Worm (Caenorhabditis elegans) whole organism, dauer: ENCODE data around the gene T01E8.8.

Experiments
- unc-62 ChIP-seq: sonication (generic microtip); optimal IDR thresholded peaks from 2 replicates; lab custom pipeline; 2017; ENCODE audit warnings: missing biosample characterization, missing genetic modification reagents, missing genetic modification characterization

The T01E8.8 gene

DNA sequence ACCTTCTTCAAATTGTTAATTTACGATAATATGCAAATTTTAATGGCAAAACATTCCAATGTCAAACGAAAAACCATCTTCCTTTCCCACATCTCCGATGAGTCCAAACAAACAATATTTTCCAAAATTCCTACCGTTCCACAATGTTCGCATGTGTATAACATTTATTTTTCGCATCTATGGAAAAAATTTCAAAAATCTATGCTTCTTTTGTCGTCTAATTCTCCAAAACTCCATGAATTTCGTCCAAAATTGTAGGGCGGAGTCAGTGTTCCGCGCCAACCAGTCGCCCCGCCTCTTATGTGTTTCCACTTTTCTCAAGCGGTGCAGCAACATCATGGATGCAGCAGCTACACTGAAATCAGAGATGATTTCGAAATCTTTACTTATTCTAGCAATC lies at the start of gene T01E8.8:
Gene T01E8.8, plus strand, starts transcription at position 301 of the 400 bp plus-strand sequence.
- TF ChIP-seq unc-62: no peak

DNA sequence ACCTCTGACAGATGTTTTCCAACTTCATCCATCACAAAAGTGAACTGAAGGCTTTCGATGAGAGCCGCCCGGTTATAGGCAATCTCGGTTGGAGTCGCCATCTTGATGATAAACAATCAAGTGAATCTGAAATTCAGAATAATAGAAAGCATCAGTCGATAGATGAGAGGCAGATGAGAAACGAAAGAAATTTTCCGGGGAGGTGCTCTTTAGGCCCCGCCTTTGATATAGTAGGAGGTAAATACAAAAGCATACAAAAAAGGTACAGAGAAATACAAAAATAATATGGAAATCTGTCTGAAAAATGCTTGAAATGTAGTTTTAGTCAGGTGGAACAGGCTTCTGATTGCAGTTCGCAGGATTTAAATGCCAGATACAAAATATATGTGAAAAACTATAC lies 48.4 kb upstream of the T01E8.8 start, which contains the start of gene srd-1:
Gene srd-1, minus strand, starts transcription at position 101 of the 400 bp plus-strand sequence.
- TF ChIP-seq unc-62: no peak

DNA sequence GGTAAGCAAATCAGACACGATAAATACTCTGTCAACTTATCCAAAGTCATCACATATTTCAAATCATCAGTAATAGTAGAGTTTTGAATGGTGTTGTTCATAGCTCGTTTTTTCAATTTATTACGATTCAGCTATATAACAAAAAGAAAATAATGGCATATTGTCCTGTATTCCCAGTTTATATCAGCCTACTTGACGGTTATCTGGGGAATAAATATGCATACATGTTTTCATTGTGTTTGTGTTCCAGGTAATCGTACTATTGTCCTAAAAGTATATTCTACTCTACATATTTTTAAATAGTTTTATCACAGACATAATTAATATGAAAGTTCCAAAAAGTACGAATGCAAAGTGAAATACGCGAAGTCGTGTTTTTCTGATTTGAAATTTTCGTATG lies 43.3 kb upstream of the T01E8.8 start, which contains the start of gene srd-2:
Gene srd-2, minus strand, starts transcription at position 101 of the 400 bp plus-strand sequence.
- TF ChIP-seq unc-62: no peak

DNA sequence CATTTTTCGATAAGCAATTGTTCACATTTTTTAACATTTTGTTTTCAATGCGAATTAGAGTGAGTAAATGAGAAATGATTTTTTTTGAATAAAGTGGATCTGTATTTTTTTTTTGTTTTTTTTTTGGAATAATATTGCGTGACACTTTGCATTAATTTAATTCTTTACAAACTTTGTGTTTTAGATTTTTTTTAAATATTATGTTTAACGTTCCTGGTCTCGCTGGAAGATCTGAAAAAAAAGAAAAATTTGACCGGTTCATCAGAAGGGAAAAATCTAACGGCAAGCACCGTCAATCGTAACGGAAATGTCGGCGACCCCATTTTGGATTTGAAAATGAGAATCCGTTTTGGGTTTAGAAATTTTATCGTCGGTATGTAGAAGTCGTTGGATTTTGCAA lies 41.7 kb upstream of the T01E8.8 start, which contains the start of gene cdc-25.4:
Gene cdc-25.4, minus strand, starts transcription at position 101 of the 400 bp plus-strand sequence.
- no peak for TF ChIP-seq unc-62

DNA sequence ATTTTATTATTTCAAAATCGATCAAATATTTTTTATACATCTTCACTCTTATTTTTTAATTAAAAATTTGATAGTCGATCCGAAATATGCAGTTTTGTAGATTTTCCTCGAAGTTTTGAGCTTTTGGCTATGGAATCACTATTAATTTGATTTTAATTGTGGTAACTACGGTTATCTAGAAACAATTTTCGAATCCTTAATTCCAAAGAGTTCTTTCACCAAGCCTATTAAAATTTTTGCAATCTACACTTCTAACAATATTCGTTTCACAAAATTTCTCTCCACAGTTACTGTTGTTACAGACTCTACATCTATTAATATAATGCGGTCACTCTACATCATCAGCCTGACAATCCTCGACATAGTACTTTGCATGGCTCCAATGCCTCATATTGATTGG lies 38.9 kb upstream of the T01E8.8 start, which contains the start of gene R05H5.7:
Gene R05H5.7, plus strand, starts transcription at position 301 of the 400 bp plus-strand sequence.
- TF ChIP-seq unc-62: no peak

DNA sequence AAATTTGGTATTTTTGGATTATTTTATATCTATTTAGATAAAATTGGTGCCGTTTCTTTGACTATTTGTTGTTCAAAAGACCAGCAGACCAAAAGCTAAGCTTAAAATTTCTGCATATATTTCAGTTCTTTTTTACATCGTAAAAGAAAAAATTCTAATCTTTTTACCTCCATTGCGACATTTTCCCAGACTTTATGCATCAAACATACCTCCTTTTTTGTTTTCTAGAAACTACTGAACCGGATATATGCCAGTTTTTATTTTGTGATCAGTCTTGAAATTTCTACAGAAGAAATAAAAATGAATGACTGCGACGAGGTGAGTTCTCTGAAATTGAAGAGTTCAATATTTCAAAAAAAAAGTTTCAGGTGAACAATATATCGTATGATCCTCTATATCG lies 36.5 kb upstream of the T01E8.8 start, which contains the start of gene srb-6:
Gene srb-6, plus strand, starts transcription at position 301 of the 400 bp plus-strand sequence.
- TF ChIP-seq unc-62: no peak

DNA sequence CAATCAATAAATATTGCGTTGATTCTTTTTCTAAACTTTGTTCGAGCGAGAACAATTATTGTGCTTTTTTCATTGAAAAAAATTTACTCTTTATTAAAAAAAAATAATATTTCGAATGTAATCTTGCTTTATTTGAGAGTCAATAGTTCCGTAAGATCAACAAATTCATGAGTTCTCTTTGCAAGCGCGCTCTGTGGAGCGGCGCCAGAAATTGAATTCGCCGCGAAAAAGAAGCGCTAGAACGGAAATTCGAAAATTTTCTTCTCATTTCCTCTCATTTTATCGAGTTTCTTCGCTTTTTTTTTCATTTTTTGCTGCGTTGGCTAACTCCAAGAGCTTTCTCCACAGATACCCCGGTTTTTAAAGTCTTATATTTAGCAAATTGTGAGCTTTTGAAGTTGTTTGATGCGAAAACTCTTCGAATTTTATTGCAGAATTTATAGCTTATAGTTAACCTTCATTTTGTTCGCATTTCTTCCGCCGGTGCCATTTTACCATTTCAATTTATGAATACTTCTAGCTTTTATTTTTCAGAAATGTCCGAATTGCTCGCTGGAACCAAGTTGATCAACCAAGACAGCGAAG lies 33.9 kb upstream of the T01E8.8 start, which contains the start of gene R05H5.3:
Gene R05H5.3, plus strand, starts transcription at position 535 of the 585 bp plus-strand sequence.
- no peak for TF ChIP-seq unc-62

DNA sequence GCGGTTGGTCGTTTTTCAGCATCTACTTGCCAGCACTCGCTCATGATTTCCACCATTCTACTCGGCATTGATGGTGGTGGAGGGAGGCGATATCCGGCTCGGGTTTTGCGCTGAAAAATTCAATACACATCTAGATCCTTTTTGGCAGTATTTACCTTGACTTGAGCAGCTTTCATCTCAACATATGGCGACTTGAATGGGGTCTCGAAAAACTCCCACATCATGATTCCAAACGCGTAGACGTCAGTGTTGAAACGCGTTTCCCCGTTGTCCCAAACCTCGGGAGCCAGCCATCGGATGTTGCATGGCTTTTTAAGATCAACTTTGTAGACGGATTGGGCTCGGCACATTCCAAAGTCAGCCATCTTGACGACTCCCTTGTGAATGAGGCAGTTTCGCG lies 32.6 kb upstream of the T01E8.8 start:
- TF ChIP-seq unc-62: no peak

DNA sequence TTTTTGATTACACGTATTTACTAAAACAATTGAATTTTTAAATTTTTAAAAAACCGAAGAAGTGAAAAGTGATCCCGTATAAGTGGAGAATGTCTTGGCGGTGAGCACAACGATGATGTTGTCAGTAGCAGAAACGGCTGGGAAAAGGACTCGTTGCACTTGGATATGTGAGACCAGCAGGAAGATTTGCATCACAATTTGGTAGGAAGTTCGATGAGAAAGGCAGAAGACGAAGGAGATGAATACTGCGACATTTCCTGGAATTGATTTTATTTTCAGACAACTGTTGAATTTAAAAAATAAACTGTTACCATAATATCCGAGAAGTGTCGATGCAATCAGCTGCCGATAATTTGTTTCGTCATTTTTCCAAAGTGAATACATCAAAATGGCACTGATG lies 31.2 kb upstream of the T01E8.8 start, which contains the start of gene R05H5.4:
Gene R05H5.4, minus strand, starts transcription at position 101 of the 400 bp plus-strand sequence.
- TF ChIP-seq unc-62: no peak

DNA sequence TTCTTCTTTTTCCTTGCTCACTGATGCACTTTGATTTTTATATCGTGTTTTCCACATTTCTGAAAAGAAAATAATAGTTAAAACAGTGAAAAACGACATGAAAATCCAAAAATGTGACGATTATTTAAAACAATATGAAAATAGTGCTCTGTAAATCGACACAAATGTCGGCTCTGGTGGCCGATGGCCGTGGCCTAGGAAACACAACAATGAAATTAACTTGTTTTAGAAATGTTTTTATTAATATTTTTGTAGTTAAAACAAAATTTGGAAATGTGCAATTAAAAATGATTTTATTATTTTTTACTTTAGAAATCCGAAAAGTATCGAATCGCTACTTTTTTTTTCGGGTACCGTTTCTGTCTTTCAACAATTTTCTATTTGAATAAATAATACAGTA lies 30.3 kb upstream of the T01E8.8 start, which contains the start of gene arv-1:
Gene arv-1, minus strand, starts transcription at position 65 of the 400 bp plus-strand sequence.
- no peak for TF ChIP-seq unc-62

DNA sequence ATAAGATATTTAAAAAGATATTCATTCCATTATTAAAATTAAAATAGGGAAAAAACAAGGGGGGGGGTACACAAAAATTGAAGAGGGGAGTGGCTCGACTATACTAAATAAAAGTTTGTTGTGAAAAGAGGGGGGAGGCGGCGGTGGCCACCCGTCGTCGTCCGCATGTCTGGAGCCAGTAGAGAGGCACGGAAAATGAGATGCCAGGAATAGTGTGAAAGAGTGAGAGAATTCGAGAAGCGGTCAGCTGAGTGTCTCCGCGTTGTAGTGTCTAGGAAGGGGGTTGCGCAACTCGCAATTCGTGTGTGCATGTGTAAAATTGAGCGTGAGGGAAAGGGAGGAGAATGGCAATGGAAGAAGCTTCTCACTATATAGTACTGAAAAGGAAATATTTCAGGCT lies 28.8 kb upstream of the T01E8.8 start:
- TF ChIP-seq unc-62: no peak

DNA sequence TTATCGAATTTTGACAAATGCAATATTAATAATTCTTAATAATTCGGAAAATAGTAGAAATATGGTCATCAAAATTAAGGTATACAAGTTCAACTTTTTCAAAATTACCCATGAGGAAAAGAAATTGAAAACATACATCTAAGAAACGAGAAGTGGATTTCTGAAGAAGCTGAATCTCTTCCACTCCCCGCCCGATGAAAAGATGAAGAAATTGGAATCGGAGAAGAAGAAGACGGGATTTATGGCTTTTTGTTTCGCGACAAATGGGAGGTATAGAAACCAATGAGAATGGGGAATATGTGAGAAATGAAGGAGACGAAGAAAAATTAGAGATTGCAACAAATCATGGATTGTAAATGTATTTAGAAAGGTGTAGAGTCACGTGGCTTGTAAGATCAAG lies 28.0 kb upstream of the T01E8.8 start:
- no peak for TF ChIP-seq unc-62

DNA sequence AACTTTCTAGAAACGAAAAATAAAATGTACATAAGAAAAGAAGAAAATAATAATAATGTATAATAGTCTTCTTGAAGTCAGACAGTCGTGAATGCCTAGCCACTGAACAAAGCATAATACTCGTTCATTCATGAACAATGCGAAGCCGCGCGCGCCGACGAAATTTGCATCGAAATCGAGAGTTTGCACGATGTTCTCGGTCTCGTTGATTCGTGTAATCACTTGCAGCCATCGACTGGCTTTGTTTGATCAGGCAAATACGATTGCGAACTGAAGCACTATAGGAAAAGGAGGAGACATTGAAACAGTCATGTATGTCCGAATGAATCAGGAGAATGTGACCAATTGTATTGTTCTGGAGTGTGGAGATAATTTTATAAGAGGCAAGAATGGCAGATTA lies 27.3 kb upstream of the T01E8.8 start:
- TF ChIP-seq unc-62: no peak

DNA sequence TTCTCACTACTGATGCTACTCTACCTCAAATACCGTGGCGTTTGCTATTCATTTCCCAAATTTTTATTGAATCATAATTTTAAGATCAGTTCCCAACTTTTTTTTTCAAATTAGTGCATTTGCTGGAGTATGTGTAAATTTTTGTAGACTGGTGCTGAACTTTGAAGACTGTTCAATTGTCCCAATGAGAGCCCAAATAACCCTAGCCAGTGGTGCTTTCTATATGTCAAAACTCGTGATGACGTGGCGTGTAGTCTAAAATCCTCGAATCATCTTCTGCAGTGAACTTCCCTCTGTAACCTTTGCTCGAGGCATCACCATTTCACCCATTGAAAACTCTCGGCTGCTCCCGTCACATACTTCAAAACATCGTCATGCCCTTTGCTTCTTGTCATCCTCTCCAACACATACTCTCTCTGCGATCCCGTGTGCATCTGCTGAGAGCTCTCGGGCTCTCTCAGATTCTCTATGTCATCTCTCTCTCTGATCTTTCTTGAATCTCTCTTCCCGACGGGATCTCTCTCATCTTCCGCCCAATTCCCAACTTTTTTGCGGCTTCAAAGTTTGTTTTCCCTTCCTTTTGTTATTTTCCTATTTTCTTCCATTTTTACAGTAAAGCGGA lies 26.5 kb upstream of the T01E8.8 start:
- no peak for TF ChIP-seq unc-62

DNA sequence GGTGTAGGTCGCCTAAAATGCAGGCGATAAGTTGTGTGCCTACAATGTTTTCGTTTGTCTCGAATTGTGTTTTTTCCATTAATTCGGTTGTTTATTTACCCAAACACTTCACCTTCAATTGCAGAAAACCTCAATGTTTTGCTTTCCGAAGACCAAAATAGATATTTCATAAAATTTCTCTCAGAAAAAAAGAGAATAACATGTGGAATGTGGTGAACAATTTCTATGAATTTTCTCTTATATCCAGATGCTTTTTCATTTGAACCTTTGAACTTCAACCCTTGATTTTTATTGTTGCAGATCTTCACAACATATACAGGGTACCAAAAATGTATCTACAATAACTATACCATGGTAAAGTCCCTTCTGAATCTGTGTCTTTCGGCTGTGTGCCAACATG lies 24.6 kb upstream of the T01E8.8 start, which contains the start of gene T01E8.1:
Gene T01E8.1, plus strand, starts transcription at position 301 of the 400 bp plus-strand sequence.
- TF ChIP-seq unc-62: no peak

DNA sequence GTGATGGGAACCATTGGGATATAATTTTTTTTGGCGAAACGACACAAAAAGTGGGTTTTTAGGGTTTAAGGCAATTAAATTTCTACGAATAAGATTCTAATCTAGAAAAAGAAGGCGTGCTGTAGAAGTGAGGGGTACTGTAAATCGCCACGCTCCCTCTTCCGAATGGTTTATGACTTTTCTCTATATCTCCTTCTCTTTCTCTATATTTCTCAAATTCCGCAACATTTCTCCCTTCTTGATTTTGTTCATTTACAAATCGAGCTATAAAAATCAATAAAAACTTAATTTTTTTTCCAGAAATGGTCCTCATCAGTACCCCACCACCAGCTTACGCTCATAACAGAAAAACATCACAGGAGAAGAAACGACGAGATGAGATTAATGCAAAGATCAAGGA lies 12.9 kb upstream of the T01E8.8 start, which contains the start of gene ref-1:
Gene ref-1, plus strand, starts transcription at position 301 of the 400 bp plus-strand sequence.
- no peak for TF ChIP-seq unc-62

DNA sequence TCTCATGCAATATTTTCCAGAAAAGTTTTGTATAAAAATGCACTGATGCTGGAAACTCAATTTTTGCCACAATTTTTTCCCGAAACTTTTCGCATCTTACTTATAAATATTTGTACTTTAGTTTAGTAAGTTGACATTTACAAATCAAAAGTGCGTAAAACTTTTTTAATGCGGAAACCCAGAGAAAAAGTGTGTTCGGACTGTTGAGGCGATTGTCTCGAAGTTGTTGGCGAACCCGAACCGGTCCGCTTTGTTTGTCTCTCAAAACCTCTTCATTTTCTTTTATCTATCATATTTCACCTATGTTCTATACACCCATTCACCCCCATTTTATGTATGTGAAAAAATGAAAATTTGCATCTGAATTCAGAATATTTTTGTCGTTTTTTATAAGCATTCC lies 10.4 kb upstream of the T01E8.8 start:
- TF ChIP-seq unc-62: no peak

DNA sequence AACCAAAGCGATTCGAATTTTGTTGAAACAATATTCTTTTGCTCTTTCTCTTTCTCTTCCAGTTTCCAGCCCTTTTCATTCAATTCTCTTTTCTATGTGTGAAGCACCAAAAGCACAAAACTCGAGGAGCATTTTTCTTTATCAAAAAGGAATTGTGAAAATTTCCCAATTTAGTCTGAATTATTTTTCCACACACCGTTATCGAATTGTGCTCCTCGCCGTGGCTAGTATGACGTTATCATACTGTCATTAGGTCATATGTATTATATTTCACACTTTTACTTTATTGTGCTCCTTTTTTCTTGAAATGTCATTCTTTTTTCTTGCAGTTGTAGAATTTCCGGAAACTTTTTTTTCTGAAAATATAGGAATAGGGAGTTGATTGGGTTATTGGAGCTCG lies 9.4 kb upstream of the T01E8.8 start:
- no peak for TF ChIP-seq unc-62
